Worm (Caenorhabditis elegans): ENCODE results near the gene F20D6.15.
"Not testable (repeated sequence)": the region's sequence is repeated elsewhere in the genome, so short reads cannot be mapped to it uniquely, and the experiment has no call there.

DNA sequence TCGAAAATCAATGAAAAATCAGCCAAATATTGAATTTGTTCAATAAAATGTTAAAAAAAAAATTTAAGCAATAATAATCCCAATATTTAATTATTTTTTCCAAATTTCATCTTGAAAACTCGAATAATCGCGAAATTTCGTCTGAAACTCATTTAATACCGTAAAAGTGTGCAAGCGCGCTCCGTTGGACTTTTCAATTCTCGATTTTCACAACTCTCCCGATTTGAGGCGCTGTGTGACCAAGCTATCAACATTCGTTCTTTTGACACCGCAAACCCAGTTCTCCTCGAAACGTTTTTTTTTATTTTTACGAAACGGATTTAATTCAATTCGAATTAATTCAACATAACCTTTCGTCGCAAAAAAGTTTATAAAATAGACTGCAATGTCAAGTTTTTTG lies 7.5 kb downstream of the F20D6.15 start:
- not testable (repeated sequence) for TF ChIP-seq efl-1 (GFP tag; optimal IDR thresholded peaks at IDR 0.05); sea-2 (GFP tag; IDR thresholded peaks at IDR 0.05); madf-10 (tag; optimal IDR thresholded peaks at IDR 0.05); nhr-90 (tag; optimal IDR thresholded peaks at IDR 0.05); F39B2.1 (GFP tag; IDR thresholded peaks at IDR 0.05); nfya-1 (tag; optimal IDR thresholded peaks at IDR 0.05; ENCODE audit: borderline replicate concordance, insufficient read depth); lsl-1 (GFP tag; optimal IDR thresholded peaks at IDR 0.05); ceh-58 (GFP tag; IDR thresholded peaks at IDR 0.05); ekl-4 (GFP tag; IDR thresholded peaks at IDR 0.05); lsy-27 (tag; optimal IDR thresholded peaks at IDR 0.05; ENCODE audit: borderline replicate concordance, insufficient read depth); B0035.1 (tag; optimal IDR thresholded peaks at IDR 0.05); F33H1.4 (GFP tag; IDR thresholded peaks at IDR 0.05)
